Worm (Caenorhabditis elegans) whole organism, early embryonic: Measurements from ENCODE around the gene mrps-34.

ENCODE experiments used
- B0310.2 ChIP-seq: sonication (generic microtip); optimal IDR thresholded peaks from 2 replicates; lab custom pipeline; 2016; ENCODE audit warnings: mild to moderate bottlenecking, missing genetic modification characterization, missing compliant biosample characterization
- ama-1 ChIP-seq: fragments of 150-350 bp; optimal IDR thresholded peaks from 2 replicates; lab custom pipeline; 2014
- flt-1 ChIP-seq: fragments of 200-800 bp; sonication (Bioruptor generic); IDR thresholded peaks from 2 replicates; pipeline ENCODE4 v1.3.6; 2022; ENCODE audit warnings: missing genetic modification characterization, missing compliant biosample characterization
- hmbx-1 ChIP-seq: sonication (generic microtip); optimal IDR thresholded peaks from 2 replicates; lab custom pipeline; 2016; ENCODE audit warnings: mild to moderate bottlenecking, missing genetic modification characterization, missing compliant biosample characterization
- hmg-4 ChIP-seq: fragments of 200-800 bp; sonication (Bioruptor generic); optimal IDR thresholded peaks from 2 replicates; lab custom pipeline; 2018; ENCODE audit warnings: mild to moderate bottlenecking, missing genetic modification characterization, missing compliant biosample characterization
- sea-1 ChIP-seq: fragments of 200-800 bp; sonication (Bioruptor generic); conservative IDR thresholded peaks from 2 replicates; pipeline ENCODE4 v1.3.6; 2022; ENCODE audit warnings: missing genetic modification characterization, missing compliant biosample characterization

ce11 chrIII:4555345-4555744 is 13.1 kb upstream of the mrps-34 start:
- TF ChIP-seq ama-1 (no peak), hmbx-1 (no peak), sea-1 (GFP tag; lab: Robert Waterston, UW) (no peak), B0310.2 (tag; lab: Kevin White, UChicago) (no peak), hmg-4 (GFP tag; lab: Kevin White, UChicago) (no peak), flt-1 (GFP tag; lab: Robert Waterston, UW) (no peak)
